Fruit fly (Drosophila melanogaster): ENCODE measurements around the gene miple1.

The miple1 gene

dm6 chr3L:224004-224951 lies 42.8 kb upstream of the miple1 start:
- TF ChIP-seq Vsx2 (GFP tag; optimal IDR thresholded peaks at IDR 0.05; ENCODE audit: partially characterized antibody) = no peak
- peak; percentile 72 for TF ChIP-seq jim (GFP tag; optimal IDR thresholded peaks at IDR 0.05)
- peak; percentile 14 for TF ChIP-seq OdsH (GFP tag; optimal IDR thresholded peaks at IDR 0.05)
- peak; percentile 52 for TF ChIP-seq Hr83 (GFP tag; optimal IDR thresholded peaks at IDR 0.05; ENCODE audit: poor library complexity, severe bottlenecking)
- no peak for TF ChIP-seq woc (GFP tag; optimal IDR thresholded peaks at IDR 0.05)
- TF ChIP-seq Dif (GFP tag; optimal IDR thresholded peaks at IDR 0.05; ENCODE audit: partially characterized antibody) = peak; percentile 76
- TF ChIP-seq Hnf4 (GFP tag; optimal IDR thresholded peaks at IDR 0.05) = peak; percentile 72
- TF ChIP-seq br (GFP tag; optimal IDR thresholded peaks at IDR 0.05) = no peak
- TF ChIP-seq lola (GFP tag; optimal IDR thresholded peaks at IDR 0.05) = no peak
- TF ChIP-seq Mio (GFP tag; optimal IDR thresholded peaks at IDR 0.05) = peak; percentile 19
- peak in 1 of 2 experiments; percentile 32 for TF ChIP-seq dl (GFP tag; optimal IDR thresholded peaks at IDR 0.05; ENCODE audit: insufficient read depth in 1 of 2, partially characterized antibody in 2 of 2)
- TF ChIP-seq tai (GFP tag; optimal IDR thresholded peaks at IDR 0.05) = peak; percentile 56
- no peak for TF ChIP-seq CG9705 (GFP tag; optimal IDR thresholded peaks at IDR 0.05)
- TF ChIP-seq Rel (GFP tag; optimal IDR thresholded peaks at IDR 0.05) = no peak
- TF ChIP-seq Rel (tag; optimal IDR thresholded peaks at IDR 0.05) = peak; percentile 29
- TF ChIP-seq CrebA (GFP tag; optimal IDR thresholded peaks at IDR 0.05; ENCODE audit: borderline replicate concordance) = no peak
- no peak for TF ChIP-seq Abd-B (GFP tag; optimal IDR thresholded peaks at IDR 0.05)
- TF ChIP-seq Sp1 (GFP tag; optimal IDR thresholded peaks at IDR 0.05) = peak; percentile 28
- TF ChIP-seq N (GFP tag; optimal IDR thresholded peaks at IDR 0.05) = no peak

- TF ChIP-seq br (GFP tag; optimal IDR thresholded peaks at IDR 0.05) (no peak), OdsH (GFP tag; optimal IDR thresholded peaks at IDR 0.05) (no peak), pan (optimal IDR thresholded peaks at IDR 0.05) (no peak), rgr (GFP tag; optimal IDR thresholded peaks at IDR 0.05) (no peak), CG32264 (GFP tag; optimal IDR thresholded peaks at IDR 0.05) (peak; percentile 18), h (GFP tag; optimal IDR thresholded peaks at IDR 0.05) (no peak), usp (GFP tag; optimal IDR thresholded peaks at IDR 0.05) (no peak), Dfd (GFP tag; optimal IDR thresholded peaks at IDR 0.05) (no peak), Hr83 (GFP tag; optimal IDR thresholded peaks at IDR 0.05; ENCODE audit: poor library complexity, severe bottlenecking) (peak; percentile 7), fru (GFP tag; optimal IDR thresholded peaks at IDR 0.05) (no peak), Dif (GFP tag; optimal IDR thresholded peaks at IDR 0.05; ENCODE audit: partially characterized antibody) (no peak), foxo (GFP tag; optimal IDR thresholded peaks at IDR 0.05) (no peak), HLH106 (tag; optimal IDR thresholded peaks at IDR 0.05) (no peak), sv (GFP tag; optimal IDR thresholded peaks at IDR 0.05) (no peak), Myc (optimal IDR thresholded peaks at IDR 0.05) (no peak), brk (GFP tag; optimal IDR thresholded peaks at IDR 0.05) (peak; percentile 30), sage (GFP tag; optimal IDR thresholded peaks at IDR 0.05) (peak; percentile 39), woc (GFP tag; optimal IDR thresholded peaks at IDR 0.05) (peak; percentile 14), dsf (GFP tag; optimal IDR thresholded peaks at IDR 0.05; ENCODE audit: borderline replicate concordance) (no peak)
These were observed 42.0 kb upstream of the miple1 start for dm6 chr3L:225120-225519.

DNA sequence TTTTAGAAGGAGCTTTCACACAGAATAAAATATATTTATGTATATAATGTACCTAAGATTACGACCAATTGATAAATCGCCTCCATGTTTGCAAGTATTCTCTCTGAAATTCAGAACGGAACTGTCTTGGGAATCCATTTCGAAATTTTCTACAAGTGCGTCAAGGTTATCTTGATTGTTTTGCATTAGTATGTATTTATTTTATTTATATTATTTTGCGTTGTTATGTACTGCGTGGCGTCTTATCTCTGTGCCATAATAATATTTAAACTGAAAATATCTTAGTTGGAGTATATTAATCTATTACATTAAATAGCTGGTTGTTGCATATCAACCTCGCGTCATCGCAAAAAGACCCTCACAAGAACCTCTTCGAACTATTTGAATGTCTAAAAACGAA lies 35.6 kb upstream of the miple1 start, which contains the start of gene CG42846:
Gene CG42846 (minus strand): TSS at position 101 of the 400 bp plus-strand sequence.
- TF ChIP-seq Rel (GFP tag; optimal IDR thresholded peaks at IDR 0.05) = no peak
- peak; percentile 67 for TF ChIP-seq Rel (tag; optimal IDR thresholded peaks at IDR 0.05)
- no peak for TF ChIP-seq pan (optimal IDR thresholded peaks at IDR 0.05)
- TF ChIP-seq sage (GFP tag; optimal IDR thresholded peaks at IDR 0.05) = peak; percentile 0

DNA sequence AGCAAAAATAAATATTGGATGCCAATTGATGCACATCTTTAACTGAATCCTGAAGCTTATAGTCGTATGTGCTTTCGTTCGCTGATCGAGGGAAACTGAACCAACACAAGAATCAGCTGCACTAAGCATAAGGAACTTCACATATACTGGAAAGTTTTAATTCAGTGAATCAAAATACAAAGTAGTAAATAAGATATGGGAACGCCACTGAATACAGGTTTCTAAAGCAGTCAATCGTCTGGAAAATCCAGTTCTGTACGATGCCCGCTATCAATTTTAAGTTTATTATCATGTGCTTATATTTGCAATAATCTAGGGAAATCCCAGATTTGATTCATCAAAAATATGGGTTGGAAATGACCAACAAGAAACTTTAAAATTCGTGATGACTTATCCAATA lies 34.8 kb upstream of the miple1 start, which contains the start of gene CG34454:
Gene CG34454 (minus strand): TSS at position 84 of the 400 bp plus-strand sequence.
- TF ChIP-seq Myc (optimal IDR thresholded peaks at IDR 0.05) = no peak
- no peak for TF ChIP-seq jim (GFP tag; optimal IDR thresholded peaks at IDR 0.05)
- no peak for TF ChIP-seq usp (GFP tag; optimal IDR thresholded peaks at IDR 0.05)

All from whole organism, wandering third instar larva.